Worm (Caenorhabditis elegans): ENCODE measurements around the gene mec-15.
A peak's percentile ranks its signal among the peaks of the same experiment; 100 is the strongest.

The mec-15 gene

DNA sequence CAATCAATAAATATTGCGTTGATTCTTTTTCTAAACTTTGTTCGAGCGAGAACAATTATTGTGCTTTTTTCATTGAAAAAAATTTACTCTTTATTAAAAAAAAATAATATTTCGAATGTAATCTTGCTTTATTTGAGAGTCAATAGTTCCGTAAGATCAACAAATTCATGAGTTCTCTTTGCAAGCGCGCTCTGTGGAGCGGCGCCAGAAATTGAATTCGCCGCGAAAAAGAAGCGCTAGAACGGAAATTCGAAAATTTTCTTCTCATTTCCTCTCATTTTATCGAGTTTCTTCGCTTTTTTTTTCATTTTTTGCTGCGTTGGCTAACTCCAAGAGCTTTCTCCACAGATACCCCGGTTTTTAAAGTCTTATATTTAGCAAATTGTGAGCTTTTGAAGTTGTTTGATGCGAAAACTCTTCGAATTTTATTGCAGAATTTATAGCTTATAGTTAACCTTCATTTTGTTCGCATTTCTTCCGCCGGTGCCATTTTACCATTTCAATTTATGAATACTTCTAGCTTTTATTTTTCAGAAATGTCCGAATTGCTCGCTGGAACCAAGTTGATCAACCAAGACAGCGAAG lies 42.3 kb downstream of the mec-15 start, which contains the start of gene R05H5.3 (continued):
- TF ChIP-seq lir-1 (GFP tag; conservative IDR thresholded peaks at IDR 0.05) (peak; percentile 62; the same call in 1 of the 2 replicates), lin-40 (tag; optimal IDR thresholded peaks at IDR 0.05) (no peak), sptf-2 (GFP tag; optimal IDR thresholded peaks at IDR 0.05) (no peak), Y53F4B.3 (GFP tag; IDR thresholded peaks at IDR 0.05) (no peak), sdz-38 (tag; optimal IDR thresholded peaks at IDR 0.05) (no peak), zim-3 (tag; optimal IDR thresholded peaks at IDR 0.05) (no peak), hrde-1 (tag; optimal IDR thresholded peaks at IDR 0.05; ENCODE audit: borderline replicate concordance) (no peak), die-1 (tag; optimal IDR thresholded peaks at IDR 0.05) (no peak), snpc-1.3 (tag; optimal IDR thresholded peaks at IDR 0.05; ENCODE audit: insufficient read depth) (peak; percentile 40), attf-6 (GFP tag; IDR thresholded peaks at IDR 0.05) (peak; percentile 49; the same call in 1 of the 2 replicates), T26A5.8 (tag; optimal IDR thresholded peaks at IDR 0.05) (no peak), egl-18 (GFP tag; IDR thresholded peaks at IDR 0.05) (no peak), ceh-27 (GFP tag; optimal IDR thresholded peaks at IDR 0.05) (no peak), egrh-3 (GFP tag; IDR thresholded peaks at IDR 0.05) (peak; percentile 64), egl-44 (GFP tag; IDR thresholded peaks at IDR 0.05) (no peak), tlf-1 (GFP tag; optimal IDR thresholded peaks at IDR 0.05) (peak; percentile 58), rpc-1 (optimal IDR thresholded peaks at IDR 0.05) (no peak), rpc-1 (tag; optimal IDR thresholded peaks at IDR 0.05) (no peak), F55B11.4 (tag; optimal IDR thresholded peaks at IDR 0.05; ENCODE audit: borderline replicate concordance, insufficient read depth) (no peak), hlh-26 (GFP tag; conservative IDR thresholded peaks at IDR 0.05) (no peak), cebp-2 (GFP tag; IDR thresholded peaks at IDR 0.05) (no peak), ztf-3 (GFP tag; optimal IDR thresholded peaks at IDR 0.05) (no peak), ccch-3 (GFP tag; optimal IDR thresholded peaks at IDR 0.05) (no peak), B0336.3 (GFP tag; IDR thresholded peaks at IDR 0.05) (no peak), bed-2 (GFP tag; IDR thresholded peaks at IDR 0.05) (peak; percentile 50; the same call in 1 of the 2 replicates), F57A8.1 (GFP tag; optimal IDR thresholded peaks at IDR 0.05) (no peak), madf-10 (tag; optimal IDR thresholded peaks at IDR 0.05) (peak; percentile 40), repo-1 (tag; optimal IDR thresholded peaks at IDR 0.05) (no peak), Y53G8AR.9 (GFP tag; conservative IDR thresholded peaks at IDR 0.05) (no peak), nhr-80 (tag; optimal IDR thresholded peaks at IDR 0.05) (peak; percentile 24), lag-1 (GFP tag; IDR thresholded peaks at IDR 0.05) (no peak), xnd-1 (tag; optimal IDR thresholded peaks at IDR 0.05) (peak; percentile 81), zfh-2 (GFP tag; conservative IDR thresholded peaks at IDR 0.05) (no peak), Y95B8A.8 (GFP tag; IDR thresholded peaks at IDR 0.05) (peak; percentile 75), Y79H2A.3 (GFP tag; conservative IDR thresholded peaks at IDR 0.05) (peak; percentile 72; the same call in 1 of the 2 replicates), nhr-27 (tag; optimal IDR thresholded peaks at IDR 0.05) (no peak)

DNA sequence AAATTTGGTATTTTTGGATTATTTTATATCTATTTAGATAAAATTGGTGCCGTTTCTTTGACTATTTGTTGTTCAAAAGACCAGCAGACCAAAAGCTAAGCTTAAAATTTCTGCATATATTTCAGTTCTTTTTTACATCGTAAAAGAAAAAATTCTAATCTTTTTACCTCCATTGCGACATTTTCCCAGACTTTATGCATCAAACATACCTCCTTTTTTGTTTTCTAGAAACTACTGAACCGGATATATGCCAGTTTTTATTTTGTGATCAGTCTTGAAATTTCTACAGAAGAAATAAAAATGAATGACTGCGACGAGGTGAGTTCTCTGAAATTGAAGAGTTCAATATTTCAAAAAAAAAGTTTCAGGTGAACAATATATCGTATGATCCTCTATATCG lies 44.9 kb downstream of the mec-15 start, which contains the start of gene srb-6:
Gene srb-6, plus strand, starts transcription at position 301 of the 400 bp plus-strand sequence.
- TF ChIP-seq egl-18 (GFP tag; IDR thresholded peaks at IDR 0.05) (no peak), lin-35 (GFP tag; optimal IDR thresholded peaks at IDR 0.05) (no peak), tbx-9 (tag; optimal IDR thresholded peaks at IDR 0.05; ENCODE audit: borderline replicate concordance) (no peak), chd-7 (tag; optimal IDR thresholded peaks at IDR 0.05) (no peak), fkh-3 (tag; optimal IDR thresholded peaks at IDR 0.05) (no peak), rpc-1 (optimal IDR thresholded peaks at IDR 0.05) (no peak), rpc-1 (tag; optimal IDR thresholded peaks at IDR 0.05) (no peak), cebp-2 (GFP tag; IDR thresholded peaks at IDR 0.05) (no peak), hmg-1.2 (GFP tag; IDR thresholded peaks at IDR 0.05) (no peak), ccch-3 (GFP tag; optimal IDR thresholded peaks at IDR 0.05) (no peak), rcor-1 (GFP tag; IDR thresholded peaks at IDR 0.05) (no peak)

Measured in whole organism, young adult.